Fruit fly (Drosophila melanogaster): Measurements from ENCODE around the gene Dora.

Dora gene

DNA sequence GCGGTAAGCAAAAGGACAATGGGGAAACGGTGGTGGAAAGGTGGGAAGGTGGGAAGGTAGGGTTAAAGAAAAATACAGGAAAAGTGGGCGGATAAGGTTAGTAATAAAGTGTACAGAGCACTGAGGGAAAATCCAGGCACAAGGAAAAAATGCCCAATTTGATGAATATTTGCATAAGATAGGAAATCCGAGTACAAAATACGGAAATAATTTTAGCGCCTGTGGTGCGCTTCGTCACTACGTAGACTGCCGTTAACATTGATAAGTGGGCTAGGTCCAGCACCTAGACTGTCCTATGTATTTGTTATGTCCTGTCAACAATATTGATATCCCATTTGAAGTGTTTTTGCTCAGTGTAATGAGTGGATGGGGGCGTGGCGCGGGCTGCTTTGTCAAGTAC is 37.2 kb downstream of the Dora start:
- TF ChIP-seq tj (GFP tag; optimal IDR thresholded peaks at IDR 0.05) (no peak), CG7101 (tag; optimal IDR thresholded peaks at IDR 0.05) (no peak), CG5204 (GFP tag; optimal IDR thresholded peaks at IDR 0.05) (no peak)

- TF ChIP-seq tj (GFP tag; optimal IDR thresholded peaks at IDR 0.05) (no peak), CG5204 (GFP tag; optimal IDR thresholded peaks at IDR 0.05) (no peak), CG33017 (tag; optimal IDR thresholded peaks at IDR 0.05) (no peak), cic (GFP tag; optimal IDR thresholded peaks at IDR 0.05) (no peak), CG7101 (tag; optimal IDR thresholded peaks at IDR 0.05) (no peak), pad (GFP tag; optimal IDR thresholded peaks at IDR 0.05) (no peak), Crg-1 (GFP tag; optimal IDR thresholded peaks at IDR 0.05) (no peak), bab1 (GFP tag; optimal IDR thresholded peaks at IDR 0.05) (no peak), cnc (optimal IDR thresholded peaks at IDR 0.05) (no peak), kay (GFP tag; ENCODE audit: borderline replicate concordance) (no peak), Hr96 (GFP tag; optimal IDR thresholded peaks at IDR 0.05) (no peak), CG12768 (GFP tag; optimal IDR thresholded peaks at IDR 0.05) (no peak), CG1620 (GFP tag; optimal IDR thresholded peaks at IDR 0.05) (no peak), Clk (GFP tag; optimal IDR thresholded peaks at IDR 0.05) (no peak), ovo (GFP tag; optimal IDR thresholded peaks at IDR 0.05) (no peak), CG7045 (GFP tag; optimal IDR thresholded peaks at IDR 0.05) (no peak), toe (GFP tag; optimal IDR thresholded peaks at IDR 0.05) (no peak), Mnt (GFP tag; optimal IDR thresholded peaks at IDR 0.05) (no peak), CG14711 (tag; optimal IDR thresholded peaks at IDR 0.05) (no peak), CG11617 (GFP tag; optimal IDR thresholded peaks at IDR 0.05) (no peak)
These were observed 39.0 kb downstream of the Dora start for dm6 chrX:18902800-18903199.

DNA sequence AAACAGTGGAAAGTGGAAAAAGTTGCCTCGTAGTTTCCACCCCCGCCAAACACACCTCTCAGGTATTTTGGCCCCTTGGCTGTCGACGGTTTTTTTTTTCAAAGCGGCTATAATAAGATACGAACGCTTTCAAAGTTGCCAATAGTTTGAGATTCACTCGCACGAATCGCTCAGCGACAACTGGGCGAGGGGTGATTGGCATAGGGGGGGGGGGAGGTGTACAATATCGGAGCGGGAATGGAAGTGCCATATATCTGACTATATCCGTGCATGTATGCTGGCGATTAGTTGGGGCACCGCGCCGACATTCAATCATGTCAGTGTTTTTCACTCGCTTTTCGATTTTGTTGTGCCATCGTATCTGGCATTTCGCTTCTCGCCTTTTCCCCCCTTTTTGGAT is 41.4 kb downstream of the Dora start:
- TF ChIP-seq CG1620 (GFP tag; optimal IDR thresholded peaks at IDR 0.05) (no peak), CG11617 (GFP tag; optimal IDR thresholded peaks at IDR 0.05) (no peak), kay (GFP tag; ENCODE audit: borderline replicate concordance) (no peak), Hr96 (GFP tag; optimal IDR thresholded peaks at IDR 0.05) (no peak), pad (GFP tag; optimal IDR thresholded peaks at IDR 0.05) (no peak), tj (GFP tag; optimal IDR thresholded peaks at IDR 0.05) (no peak), cnc (optimal IDR thresholded peaks at IDR 0.05) (no peak), Crg-1 (GFP tag; optimal IDR thresholded peaks at IDR 0.05) (no peak), toe (GFP tag; optimal IDR thresholded peaks at IDR 0.05) (no peak)

- no peak for TF ChIP-seq CG1620 (GFP tag; optimal IDR thresholded peaks at IDR 0.05)
- no peak for TF ChIP-seq Hr96 (GFP tag; optimal IDR thresholded peaks at IDR 0.05)
- TF ChIP-seq bab1 (GFP tag; optimal IDR thresholded peaks at IDR 0.05) = no peak
- no peak for TF ChIP-seq pad (GFP tag; optimal IDR thresholded peaks at IDR 0.05)
- TF ChIP-seq CG5204 (GFP tag; optimal IDR thresholded peaks at IDR 0.05) = no peak
- no peak for TF ChIP-seq cnc (optimal IDR thresholded peaks at IDR 0.05)
- TF ChIP-seq CG7045 (GFP tag; optimal IDR thresholded peaks at IDR 0.05) = no peak
These were observed 47.1 kb downstream of the Dora start for dm6 chrX:18910827-18911226.

- TF ChIP-seq Hr96 (GFP tag; optimal IDR thresholded peaks at IDR 0.05) (no peak), cic (GFP tag; optimal IDR thresholded peaks at IDR 0.05) (no peak), CG14711 (tag; optimal IDR thresholded peaks at IDR 0.05) (no peak), CG7045 (GFP tag; optimal IDR thresholded peaks at IDR 0.05) (no peak), bab1 (GFP tag; optimal IDR thresholded peaks at IDR 0.05) (no peak), cnc (optimal IDR thresholded peaks at IDR 0.05) (no peak), pad (GFP tag; optimal IDR thresholded peaks at IDR 0.05) (no peak)
These were observed 49.6 kb downstream of the Dora start for dm6 chrX:18913359-18913758.

- TF ChIP-seq kay (GFP tag; ENCODE audit: borderline replicate concordance) (no peak), bab1 (GFP tag; optimal IDR thresholded peaks at IDR 0.05) (no peak), pad (GFP tag; optimal IDR thresholded peaks at IDR 0.05) (peak; percentile 8), toe (GFP tag; optimal IDR thresholded peaks at IDR 0.05) (no peak), CG14711 (tag; optimal IDR thresholded peaks at IDR 0.05) (no peak), CG33017 (tag; optimal IDR thresholded peaks at IDR 0.05) (no peak)
These were observed 50.0 kb downstream of the Dora start for dm6 chrX:18913764-18914163.

DNA sequence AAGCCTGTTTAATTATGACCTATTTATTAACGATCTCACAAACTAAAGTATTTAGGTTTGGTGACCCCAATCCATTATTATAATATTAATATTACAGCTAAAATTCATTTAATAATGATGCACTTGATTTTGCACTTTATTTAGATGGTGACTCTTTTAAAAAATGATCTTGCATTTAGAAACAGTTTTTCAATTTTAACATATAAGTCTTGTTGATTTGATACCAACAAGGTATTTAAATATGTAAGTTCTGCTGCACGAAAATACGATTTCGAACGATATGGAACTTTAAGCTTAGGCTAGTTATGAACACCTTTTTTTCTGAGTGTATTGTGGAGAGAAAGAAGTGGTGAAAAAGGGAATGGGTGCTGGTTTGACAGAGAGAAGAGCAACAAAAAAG is 50.4 kb downstream of the Dora start:
- TF ChIP-seq tj (GFP tag; optimal IDR thresholded peaks at IDR 0.05) (no peak), Mnt (GFP tag; optimal IDR thresholded peaks at IDR 0.05) (no peak), pad (GFP tag; optimal IDR thresholded peaks at IDR 0.05) (no peak), ovo (GFP tag; optimal IDR thresholded peaks at IDR 0.05) (no peak), cic (GFP tag; optimal IDR thresholded peaks at IDR 0.05) (no peak), bab1 (GFP tag; optimal IDR thresholded peaks at IDR 0.05) (no peak), CG7101 (tag; optimal IDR thresholded peaks at IDR 0.05) (no peak), cnc (optimal IDR thresholded peaks at IDR 0.05) (no peak), CG7045 (GFP tag; optimal IDR thresholded peaks at IDR 0.05) (no peak), Hr96 (GFP tag; optimal IDR thresholded peaks at IDR 0.05) (no peak), CG12768 (GFP tag; optimal IDR thresholded peaks at IDR 0.05) (no peak), Clk (GFP tag; optimal IDR thresholded peaks at IDR 0.05) (no peak), Crg-1 (GFP tag; optimal IDR thresholded peaks at IDR 0.05) (no peak), CG1620 (GFP tag; optimal IDR thresholded peaks at IDR 0.05) (no peak), CG33017 (tag; optimal IDR thresholded peaks at IDR 0.05) (no peak), CG11617 (GFP tag; optimal IDR thresholded peaks at IDR 0.05) (no peak), toe (GFP tag; optimal IDR thresholded peaks at IDR 0.05) (no peak)
